Comparison of ENCODE assay signal across 5 worm cellular contexts in the genomic region with DNA sequence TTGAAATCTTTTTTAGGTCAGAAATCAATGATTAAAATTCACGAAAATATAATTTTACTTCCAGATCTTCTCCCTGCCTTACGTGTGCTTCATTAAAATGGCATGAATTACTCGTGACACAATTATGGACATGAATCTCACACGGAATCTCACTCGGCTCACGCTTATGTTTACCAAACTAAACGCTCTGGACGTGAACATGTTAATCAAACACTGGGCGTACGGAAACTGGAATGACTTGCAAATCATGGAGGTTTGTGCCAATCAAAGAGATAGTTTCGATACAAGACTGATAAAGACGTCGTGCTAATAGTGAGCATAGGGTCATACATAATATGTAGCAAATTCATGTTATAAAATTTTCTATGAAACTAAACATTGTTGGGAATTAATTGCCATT.
A peak's percentile ranks its signal among the peaks of the same experiment; 100 is the strongest.
TF ChIP-seq lines count a peak whose summit lies in the region.

No protein-coding gene starts in this region.

TF ChIP-seq in whole organism, L1 larva, 84 proteins besides CTCF, POLR2A, EP300 and RAD21:
- no peak for TF ChIP-seq mep-1 (tag; optimal IDR thresholded peaks at IDR 0.05; lab: Kevin White, UChicago)
- TF ChIP-seq unc-130 (tag; optimal IDR thresholded peaks at IDR 0.05; lab: Kevin White, UChicago) = no peak
- no peak for TF ChIP-seq swsn-7 (tag; optimal IDR thresholded peaks at IDR 0.05; lab: Kevin White, UChicago)
- TF ChIP-seq nhr-85 (tag; lab: Kevin White, UChicago) = no peak
- no peak for TF ChIP-seq F16B12.6 (tag; optimal IDR thresholded peaks at IDR 0.05; lab: Kevin White, UChicago)
- no peak for TF ChIP-seq ces-1 (GFP tag; optimal IDR thresholded peaks at IDR 0.05; lab: Kevin White, UChicago)
- TF ChIP-seq ztf-11 (tag; optimal IDR thresholded peaks at IDR 0.05; lab: Kevin White, UChicago) = no peak
- TF ChIP-seq egl-27 (tag; optimal IDR thresholded peaks at IDR 0.05; lab: Kevin White, UChicago) = no peak
- TF ChIP-seq efl-1 (optimal IDR thresholded peaks at IDR 0.05; lab: Kevin White, UChicago) = no peak
- peak in 1 of 2 experiments; percentile 16 for TF ChIP-seq efl-1 (GFP tag; optimal IDR thresholded peaks at IDR 0.05 in 1 of 2; lab: Kevin White, UChicago)
- TF ChIP-seq elt-2 (tag; optimal IDR thresholded peaks at IDR 0.05; lab: Kevin White, UChicago) = peak; percentile 40
- TF ChIP-seq alr-1 (tag; optimal IDR thresholded peaks at IDR 0.05; lab: Kevin White, UChicago; ENCODE audit: borderline replicate concordance) = no peak
- no peak for TF ChIP-seq nhr-47 (tag; optimal IDR thresholded peaks at IDR 0.05; lab: Kevin White, UChicago)

TF ChIP-seq in whole organism, L2 larva, 48 proteins besides CTCF, POLR2A, EP300 and RAD21:
- TF ChIP-seq crh-2 (tag; optimal IDR thresholded peaks at IDR 0.05; lab: Kevin White, UChicago) (peak; percentile 29), ceh-16 (tag; optimal IDR thresholded peaks at IDR 0.05; lab: Kevin White, UChicago) (no peak), fos-1 (tag; optimal IDR thresholded peaks at IDR 0.05; lab: Kevin White, UChicago) (peak; percentile 34)

TF ChIP-seq in whole organism, L3 larva, 47 proteins besides CTCF, POLR2A, EP300 and RAD21:
- TF ChIP-seq nhr-23 (tag; optimal IDR thresholded peaks at IDR 0.05; lab: Kevin White, UChicago) (no peak), jun-1 (tag; optimal IDR thresholded peaks at IDR 0.05; lab: Kevin White, UChicago) (no peak), unc-62 (GFP tag; optimal IDR thresholded peaks at IDR 0.05; lab: Kevin White, UChicago) (no peak), hmg-11 (tag; optimal IDR thresholded peaks at IDR 0.05; lab: Kevin White, UChicago) (no peak), pha-4 (tag; optimal IDR thresholded peaks at IDR 0.05; lab: Kevin White, UChicago) (no peak), pqm-1 (tag; optimal IDR thresholded peaks at IDR 0.05; lab: Kevin White, UChicago) (peak; percentile 4), ztf-11 (tag; optimal IDR thresholded peaks at IDR 0.05; lab: Kevin White, UChicago) (no peak), eor-1 (tag; optimal IDR thresholded peaks at IDR 0.05; lab: Kevin White, UChicago) (no peak), elt-2 (tag; optimal IDR thresholded peaks at IDR 0.05; lab: Kevin White, UChicago) (peak; percentile 54), nhr-11 (tag; optimal IDR thresholded peaks at IDR 0.05; lab: Kevin White, UChicago) (no peak), aly-2 (tag; optimal IDR thresholded peaks at IDR 0.05; lab: Kevin White, UChicago) (no peak), nhr-237 (tag; optimal IDR thresholded peaks at IDR 0.05; lab: Kevin White, UChicago) (no peak), lin-15B (tag; optimal IDR thresholded peaks at IDR 0.05; lab: Kevin White, UChicago) (no peak), nhr-67 (tag; optimal IDR thresholded peaks at IDR 0.05; lab: Kevin White, UChicago) (no peak), egl-27 (tag; optimal IDR thresholded peaks at IDR 0.05; lab: Kevin White, UChicago) (no peak)

TF ChIP-seq in whole organism, L4 larva, 104 proteins besides CTCF, POLR2A, EP300 and RAD21:
- TF ChIP-seq daf-16 (GFP tag; optimal IDR thresholded peaks at IDR 0.05; lab: Kevin White, UChicago) = no peak
- TF ChIP-seq daf-16 (tag; optimal IDR thresholded peaks at IDR 0.05; lab: Kevin White, UChicago) = peak; percentile 36
- TF ChIP-seq hlh-30 (tag; optimal IDR thresholded peaks at IDR 0.05; lab: Kevin White, UChicago; ENCODE audit: insufficient read depth) = peak; percentile 30
- TF ChIP-seq mdt-29 (GFP tag; IDR thresholded peaks at IDR 0.05; lab: Robert Waterston, UW) = no peak
- TF ChIP-seq ces-1 (GFP tag; optimal IDR thresholded peaks at IDR 0.05; lab: Kevin White, UChicago) = no peak
- TF ChIP-seq pqm-1 (tag; optimal IDR thresholded peaks at IDR 0.05; lab: Kevin White, UChicago) = peak; percentile 25
- no peak for TF ChIP-seq Y5F2A.4 (GFP tag; optimal IDR thresholded peaks at IDR 0.05; lab: Kevin White, UChicago)
- TF ChIP-seq daf-12 (tag; optimal IDR thresholded peaks at IDR 0.05; lab: Kevin White, UChicago) = no peak
- peak; percentile 57 for TF ChIP-seq dve-1 (tag; optimal IDR thresholded peaks at IDR 0.05; lab: Kevin White, UChicago; ENCODE audit: insufficient read depth)
- TF ChIP-seq nhr-102 (tag; optimal IDR thresholded peaks at IDR 0.05; lab: Kevin White, UChicago) = peak; percentile 3
- peak; percentile 20 for TF ChIP-seq mep-1 (tag; optimal IDR thresholded peaks at IDR 0.05; lab: Kevin White, UChicago)
- TF ChIP-seq lsy-2 (tag; optimal IDR thresholded peaks at IDR 0.05; lab: Kevin White, UChicago) = no peak
- TF ChIP-seq dmd-6 (GFP tag; IDR thresholded peaks at IDR 0.05; lab: Robert Waterston, UW) = peak; percentile 22; the same call in 1 of the 2 replicates
- TF ChIP-seq hlh-11 (tag; optimal IDR thresholded peaks at IDR 0.05; lab: Kevin White, UChicago) = peak; percentile 29

TF ChIP-seq in whole organism, young adult, 124 proteins besides CTCF, POLR2A, EP300 and RAD21:
- peak; percentile 21 for TF ChIP-seq nhr-80 (tag; optimal IDR thresholded peaks at IDR 0.05; lab: Kevin White, UChicago)
- TF ChIP-seq dox-1 (GFP tag; IDR thresholded peaks at IDR 0.05; lab: Robert Waterston, UW) = no peak
- TF ChIP-seq sea-2 (GFP tag; IDR thresholded peaks at IDR 0.05; lab: Robert Waterston, UW) = no peak
- TF ChIP-seq atf-7 (tag; optimal IDR thresholded peaks at IDR 0.05; lab: Kevin White, UChicago) = no peak
- no peak for TF ChIP-seq ccch-3 (GFP tag; optimal IDR thresholded peaks at IDR 0.05; lab: Kevin White, UChicago)
- no peak for TF ChIP-seq lsy-27 (tag; optimal IDR thresholded peaks at IDR 0.05; lab: Kevin White, UChicago; ENCODE audit: borderline replicate concordance, insufficient read depth)
- peak; percentile 27 for TF ChIP-seq repo-1 (tag; optimal IDR thresholded peaks at IDR 0.05; lab: Kevin White, UChicago)
- no peak for TF ChIP-seq T26A5.8 (tag; optimal IDR thresholded peaks at IDR 0.05; lab: Kevin White, UChicago)
- TF ChIP-seq B0336.3 (GFP tag; IDR thresholded peaks at IDR 0.05; lab: Robert Waterston, UW) = 0 out of 2 replicates have a peak, but pooled peaks have one; percentile 15
- no peak for TF ChIP-seq cebp-1 (GFP tag; IDR thresholded peaks at IDR 0.05; lab: Robert Waterston, UW)
- no peak for TF ChIP-seq cebp-1 (tag; optimal IDR thresholded peaks at IDR 0.05; lab: Kevin White, UChicago)
- TF ChIP-seq akir-1 (GFP tag; optimal IDR thresholded peaks at IDR 0.05; lab: Kevin White, UChicago) = no peak
- TF ChIP-seq tbp1 (GFP tag; optimal IDR thresholded peaks at IDR 0.05; lab: Kevin White, UChicago) = peak; percentile 3
- TF ChIP-seq F39B2.1 (GFP tag; IDR thresholded peaks at IDR 0.05; lab: Robert Waterston, UW) = no peak
- TF ChIP-seq T07F8.4 (tag; optimal IDR thresholded peaks at IDR 0.05; lab: Kevin White, UChicago) = no peak
